Worm (Caenorhabditis elegans) whole organism, L4/young adult: ENCODE data around the gene C04E7.5.

Experiments used
- W03F9.2 ChIP-seq: fragments of 150-350 bp; optimal IDR thresholded peaks from 2 replicates; lab custom pipeline; 2014; ENCODE audit warnings: missing biosample characterization, missing genetic modification characterization
- dao-5 ChIP-seq: sonication (generic microtip); optimal IDR thresholded peaks from 2 replicates; lab custom pipeline; 2016; ENCODE audit warnings: missing genotype, missing genetic modification characterization, moderate library complexity, missing compliant biosample characterization
- him-1 ChIP-seq: sonication (generic microtip); optimal IDR thresholded peaks from 2 replicates; lab custom pipeline; 2016; ENCODE audit warnings: missing genotype, missing genetic modification reagents, missing genetic modification characterization, missing compliant biosample characterization

DNA sequence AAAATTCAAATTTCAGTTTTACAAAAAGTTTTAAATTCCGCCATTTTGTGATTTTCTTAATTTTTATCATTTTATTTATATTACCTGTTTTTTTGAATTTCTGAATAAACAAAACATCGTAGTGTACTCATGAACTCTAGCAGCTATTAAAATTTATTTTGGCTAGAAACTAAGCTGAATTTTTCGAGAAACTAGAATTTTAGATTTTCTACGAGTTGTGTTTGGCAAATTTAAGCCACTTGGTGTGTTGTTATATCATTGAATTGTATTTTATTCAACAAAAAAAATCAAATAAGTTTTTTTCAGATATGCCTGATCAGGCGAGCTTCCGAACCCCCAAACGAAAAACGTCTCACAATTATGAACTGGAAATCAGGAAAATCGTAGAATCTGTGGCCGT lies 36.7 kb downstream of the C04E7.5 start, which contains the start of gene R04A9.6:
- TF ChIP-seq him-1 (no peak), W03F9.2 (tag; lab: Kevin White, UChicago) (no peak), dao-5 (tag; lab: Kevin White, UChicago) (no peak)
